Fruit fly (Drosophila melanogaster) whole organism, embryonic: ENCODE results near the gene Coq2.
A peak's percentile ranks its signal among the peaks of the same experiment; 100 is the strongest.

Experiments
- Ada2b ChIP-seq: fragments of 200-800 bp; sonication (Bioruptor generic); IDR thresholded peaks from 2 replicates; pipeline ENCODE4 v1.3.6; 2022; ENCODE audit warnings: missing biosample characterization, missing genetic modification characterization
- BEAF-32 ChIP-seq: fragments of 200-800 bp; sonication (Bioruptor generic); optimal IDR thresholded peaks from 3 replicates; lab custom pipeline; 2017; ENCODE audit warnings: missing biosample characterization, missing genetic modification characterization, mild to moderate bottlenecking, moderate library complexity, missing genetic modification reagents
- CG10321 ChIP-seq: fragments of 200-800 bp; sonication (Bioruptor generic); IDR thresholded peaks from 2 replicates; pipeline ENCODE4 v1.3.6; 2022; ENCODE audit warnings: missing biosample characterization, missing genetic modification characterization
- CG10565 ChIP-seq: fragments of 200-800 bp; sonication (Bioruptor generic); optimal IDR thresholded peaks from 3 replicates; lab custom pipeline; 2016; ENCODE audit warnings: missing biosample characterization, mild to moderate bottlenecking, missing genetic modification characterization
- CG12155 ChIP-seq: fragments of 200-800 bp; sonication (Bioruptor generic); optimal IDR thresholded peaks from 3 replicates; lab custom pipeline; 2016; ENCODE audit warnings: missing biosample characterization, missing genetic modification characterization
- CG12236 ChIP-seq: fragments of 200-800 bp; sonication (Bioruptor generic); optimal IDR thresholded peaks from 2 replicates; lab custom pipeline; 2016; ENCODE audit warnings: missing biosample characterization, missing genetic modification characterization
- CG13287 ChIP-seq: fragments of 200-800 bp; sonication (Bioruptor generic); IDR thresholded peaks from 2 replicates; pipeline ENCODE4 v1.3.6; 2022; ENCODE audit warnings: missing biosample characterization, missing genetic modification characterization; ENCODE audit not compliant: partially characterized antibody
- CG17802 ChIP-seq: fragments of 200-800 bp; sonication (Bioruptor generic); optimal IDR thresholded peaks from 2 replicates; lab custom pipeline; 2018; ENCODE audit warnings: missing biosample characterization, mild to moderate bottlenecking, missing genetic modification characterization, moderate library complexity
- CG18476 ChIP-seq: fragments of 200-800 bp; sonication (Bioruptor generic); optimal IDR thresholded peaks from 2 replicates; lab custom pipeline; 2016; ENCODE audit warnings: missing biosample characterization, mild to moderate bottlenecking, missing genetic modification characterization
- CG18619 ChIP-seq: fragments of 200-800 bp; sonication (Bioruptor generic); optimal IDR thresholded peaks from 3 replicates; lab custom pipeline; 2017; ENCODE audit warnings: missing biosample characterization, mild to moderate bottlenecking, missing genetic modification characterization
- CG30431 ChIP-seq: fragments of 200-800 bp; sonication (Bioruptor generic); optimal IDR thresholded peaks from 2 replicates; lab custom pipeline; 2017; ENCODE audit warnings: missing biosample characterization, missing genetic modification characterization
- CG3407 ChIP-seq: fragments of 200-800 bp; sonication (Bioruptor generic); optimal IDR thresholded peaks from 2 replicates; lab custom pipeline; 2018; ENCODE audit warnings: missing biosample characterization, mild to moderate bottlenecking, missing genetic modification characterization
- CG34224 ChIP-seq: fragments of 200-800 bp; sonication (Bioruptor generic); IDR thresholded peaks from 3 replicates; pipeline ENCODE4 v1.3.6; 2022; ENCODE audit warnings: missing biosample characterization, missing genetic modification characterization; ENCODE audit not compliant: partially characterized antibody
- CG34422 ChIP-seq: fragments of 200-800 bp; sonication (Bioruptor generic); IDR thresholded peaks from 3 replicates; pipeline ENCODE4 v1.3.6; 2022; ENCODE audit warnings: missing biosample characterization, missing genetic modification characterization
- CG4404 ChIP-seq: fragments of 200-800 bp; sonication (Bioruptor generic); IDR thresholded peaks from 2 replicates; pipeline ENCODE4 v1.3.6; 2022; ENCODE audit warnings: missing biosample characterization, missing genetic modification characterization
- CG5245 ChIP-seq: fragments of 200-800 bp; sonication (Bioruptor generic); optimal IDR thresholded peaks from 3 replicates; lab custom pipeline; 2016; ENCODE audit warnings: missing biosample characterization, missing genetic modification characterization
- CG8281 ChIP-seq: fragments of 200-800 bp; sonication (Bioruptor generic); optimal IDR thresholded peaks from 2 replicates; lab custom pipeline; 2018; ENCODE audit warnings: missing biosample characterization, mild to moderate bottlenecking, missing genetic modification characterization, moderate library complexity
- CG8359 ChIP-seq: fragments of 200-800 bp; sonication (Bioruptor generic); optimal IDR thresholded peaks from 2 replicates; lab custom pipeline; 2017; ENCODE audit warnings: missing biosample characterization, mild to moderate bottlenecking, missing genetic modification characterization, borderline replicate concordance
- D ChIP-seq, 2 experiments: fragments of 200-800 bp in 1 of 2; fragments of >200 bp in 1 of 2; sonication (Bioruptor generic) in 1 of 2; optimal IDR thresholded peaks; 2 replicates in 1 of 2; 3 replicates in 1 of 2; lab custom pipeline; 2017; ENCODE audit warnings: mild to moderate bottlenecking in 1 of 2, missing biosample characterization in 1 of 2, missing genetic modification characterization in 1 of 2, missing genetic modification reagents in 1 of 2
- E2f1 ChIP-seq: fragments of 200-800 bp; sonication (Bioruptor generic); IDR thresholded peaks from 2 replicates; pipeline ENCODE4 v1.3.6; 2022; ENCODE audit warnings: missing biosample characterization, missing genetic modification characterization
- Ets65A ChIP-seq: fragments of 200-800 bp; sonication (Bioruptor generic); peaks from one replicate; lab custom pipeline; 2016; ENCODE audit warnings: missing biosample characterization, missing genetic modification characterization
- HmgZ ChIP-seq: fragments of 200-800 bp; sonication (Bioruptor generic); optimal IDR thresholded peaks from 2 replicates; lab custom pipeline; 2018; ENCODE audit warnings: missing biosample characterization, mild to moderate bottlenecking, missing genetic modification characterization
- Jarid2 ChIP-seq: fragments of 200-800 bp; sonication (Bioruptor generic); optimal IDR thresholded peaks from 3 replicates; lab custom pipeline; 2017; ENCODE audit warnings: mild to moderate bottlenecking, missing biosample characterization, missing genetic modification reagents, missing genetic modification characterization
- Oaz ChIP-seq: fragments of 200-800 bp; sonication (Bioruptor generic); IDR thresholded peaks from 2 replicates; pipeline ENCODE4 v1.3.6; 2022; ENCODE audit warnings: missing biosample characterization, missing genetic modification characterization
- Oli ChIP-seq: fragments of 200-800 bp; sonication (Bioruptor generic); optimal IDR thresholded peaks from 2 replicates; lab custom pipeline; 2018; ENCODE audit warnings: missing biosample characterization, mild to moderate bottlenecking, missing genetic modification characterization, moderate library complexity
- Sin3A ChIP-seq: fragments of >200 bp; optimal IDR thresholded peaks from 2 replicates; lab custom pipeline; 2018
- Six4 ChIP-seq: fragments of 200-800 bp; sonication (Bioruptor generic); optimal IDR thresholded peaks from 2 replicates; lab custom pipeline; 2016; ENCODE audit warnings: missing biosample characterization, missing genetic modification characterization
- TFAM ChIP-seq: fragments of 200-800 bp; sonication (Bioruptor generic); optimal IDR thresholded peaks from 2 replicates; lab custom pipeline; 2017; ENCODE audit warnings: missing biosample characterization, missing genetic modification characterization, inconsistent platforms
- Xbp1 ChIP-seq: fragments of 200-800 bp; sonication (Bioruptor generic); optimal IDR thresholded peaks from 3 replicates; lab custom pipeline; 2016; ENCODE audit warnings: missing biosample characterization, mild to moderate bottlenecking, missing genetic modification characterization
- YL-1 ChIP-seq: fragments of 200-800 bp; sonication (Bioruptor generic); optimal IDR thresholded peaks from 3 replicates; lab custom pipeline; 2017; ENCODE audit warnings: missing biosample characterization, mild to moderate bottlenecking, missing genetic modification characterization
- cas ChIP-seq: fragments of 200-800 bp; sonication (Bioruptor generic); IDR thresholded peaks from 2 replicates; pipeline ENCODE4 v1.3.6; 2022; ENCODE audit warnings: missing biosample characterization, missing genetic modification characterization
- ci ChIP-seq: fragments of 200-800 bp; sonication (Bioruptor generic); IDR thresholded peaks from 3 replicates; pipeline ENCODE4 v1.3.6; 2022; ENCODE audit warnings: missing biosample characterization, missing genetic modification characterization
- ems ChIP-seq: fragments of 200-800 bp; sonication (Bioruptor generic); optimal IDR thresholded peaks from 3 replicates; lab custom pipeline; 2016; ENCODE audit warnings: missing biosample characterization, missing genetic modification characterization
- esg ChIP-seq: fragments of 200-800 bp; sonication (Bioruptor generic); conservative IDR thresholded peaks from 2 replicates; pipeline ENCODE4 v1.3.6; 2022; ENCODE audit warnings: missing biosample characterization, missing genetic modification characterization
- grau ChIP-seq: fragments of 200-800 bp; optimal IDR thresholded peaks from 3 replicates; lab custom pipeline; 2019; ENCODE audit warnings: missing biosample characterization, mild to moderate bottlenecking, missing genetic modification characterization, moderate library complexity
- gsb ChIP-seq: fragments of 200-800 bp; sonication (Bioruptor generic); IDR thresholded peaks from 2 replicates; pipeline ENCODE4 v1.3.6; 2022; ENCODE audit warnings: missing biosample characterization, missing genetic modification characterization
- inv ChIP-seq: fragments of 200-800 bp; sonication (Bioruptor generic); IDR thresholded peaks from 2 replicates; pipeline ENCODE4 v1.3.6; 2022; ENCODE audit warnings: missing biosample characterization, missing genetic modification characterization; ENCODE audit not compliant: partially characterized antibody
- ken ChIP-seq: fragments of 200-800 bp; sonication (Bioruptor generic); IDR thresholded peaks from 3 replicates; pipeline ENCODE4 v1.3.6; 2022; ENCODE audit warnings: missing biosample characterization, missing genetic modification characterization
- knrl ChIP-seq: fragments of 200-800 bp; sonication (Bioruptor generic); IDR thresholded peaks from 3 replicates; pipeline ENCODE4 v1.3.6; 2022; ENCODE audit warnings: missing biosample characterization, missing genetic modification characterization; ENCODE audit not compliant: partially characterized antibody
- mld ChIP-seq: fragments of 200-800 bp; sonication (Bioruptor generic); IDR thresholded peaks from 3 replicates; pipeline ENCODE4 v1.3.6; 2022; ENCODE audit warnings: missing biosample characterization, missing genetic modification characterization; ENCODE audit not compliant: partially characterized antibody
- pho ChIP-seq: fragments of 200-800 bp; sonication (Bioruptor generic); optimal IDR thresholded peaks from 2 replicates; lab custom pipeline; 2016; ENCODE audit warnings: missing biosample characterization, missing genetic modification characterization
- run ChIP-seq: fragments of 200-800 bp; sonication (Bioruptor generic); optimal IDR thresholded peaks from 3 replicates; lab custom pipeline; 2018; ENCODE audit warnings: missing biosample characterization, mild to moderate bottlenecking, missing genetic modification characterization
- scrt ChIP-seq: fragments of 200-800 bp; sonication (Bioruptor generic); optimal IDR thresholded peaks from 2 replicates; lab custom pipeline; 2018; ENCODE audit warnings: missing biosample characterization, mild to moderate bottlenecking, missing genetic modification characterization, moderate library complexity
- slp2 ChIP-seq: fragments of 200-800 bp; sonication (Bioruptor generic); optimal IDR thresholded peaks from 2 replicates; lab custom pipeline; 2016; ENCODE audit warnings: missing biosample characterization, missing genetic modification characterization
- tgo ChIP-seq: fragments of 200-800 bp; sonication (Bioruptor generic); IDR thresholded peaks from 3 replicates; pipeline ENCODE4 v1.3.6; 2022; ENCODE audit warnings: missing biosample characterization, missing genetic modification characterization
- unpg ChIP-seq: fragments of 200-800 bp; sonication (Bioruptor generic); optimal IDR thresholded peaks from 3 replicates; lab custom pipeline; 2018; ENCODE audit warnings: missing biosample characterization, mild to moderate bottlenecking, missing genetic modification characterization, moderate library complexity
- vvl ChIP-seq: fragments of 200-800 bp; sonication (Bioruptor generic); IDR thresholded peaks from 2 replicates; pipeline ENCODE4 v1.3.6; 2022; ENCODE audit warnings: missing biosample characterization, missing genetic modification characterization
- zen ChIP-seq: fragments of 200-800 bp; sonication (Bioruptor generic); optimal IDR thresholded peaks from 3 replicates; lab custom pipeline; 2018; ENCODE audit warnings: missing biosample characterization, mild to moderate bottlenecking, missing genetic modification characterization, moderate library complexity
- zfh2 ChIP-seq: fragments of 200-800 bp; sonication (Bioruptor generic); optimal IDR thresholded peaks from 2 replicates; lab custom pipeline; 2016; ENCODE audit warnings: missing biosample characterization, missing genetic modification characterization

Gene Coq2

dm6 chr3R:8300928-8301752, 15.2 kb downstream of the Coq2 start, which contains the start of the genes CG9626 and mRpL1 (continued):
- TF ChIP-seq Ada2b (no peak), CG5245 (GFP tag; lab: Kevin White, UChicago) (no peak), Oli (tag; lab: Kevin White, UChicago) (no peak), CG18476 (GFP tag; lab: Kevin White, UChicago) (no peak), ken (GFP tag; lab: Robert Waterston, UW) (peak; percentile 41; the same call in 1 of the 3 replicates), mld (GFP tag; lab: Robert Waterston, UW) (no peak), Xbp1 (GFP tag; lab: Kevin White, UChicago) (peak; percentile 20), grau (tag; lab: Kevin White, UChicago) (peak; percentile 30), esg (GFP tag; lab: Robert Waterston, UW) (no peak), ci (GFP tag; lab: Robert Waterston, UW) (peak; percentile 28; the same call in 1 of the 3 replicates), CG12155 (GFP tag; lab: Kevin White, UChicago) (peak; percentile 35), unpg (no peak), zfh2 (GFP tag; lab: Kevin White, UChicago) (peak; percentile 47), CG4404 (no peak), pho (GFP tag; lab: Kevin White, UChicago) (peak; percentile 17), CG34422 (GFP tag; lab: Robert Waterston, UW) (no peak), E2f1 (GFP tag; lab: Robert Waterston, UW) (no peak), tgo (GFP tag; lab: Robert Waterston, UW) (no peak), gsb (GFP tag; lab: Robert Waterston, UW) (no peak), slp2 (GFP tag; lab: Kevin White, UChicago) (no peak), vvl (GFP tag; lab: Robert Waterston, UW) (no peak), YL-1 (GFP tag; lab: Kevin White, UChicago) (peak; percentile 79), CG3407 (GFP tag; lab: Kevin White, UChicago) (no peak), zen (peak; percentile 63), run (tag; lab: Kevin White, UChicago) (no peak), scrt (GFP tag; lab: Kevin White, UChicago) (no peak), cas (GFP tag; lab: Robert Waterston, UW) (no peak), CG17802 (tag; lab: Kevin White, UChicago) (peak; percentile 7), Jarid2 (GFP tag; lab: Kevin White, UChicago) (no peak), HmgZ (tag; lab: Kevin White, UChicago) (peak; percentile 88), CG12236 (GFP tag; lab: Kevin White, UChicago) (no peak), TFAM (no peak), Sin3A (peak; percentile 49), Six4 (no peak), CG30431 (GFP tag; lab: Kevin White, UChicago) (no peak), CG8359 (GFP tag; lab: Kevin White, UChicago) (no peak), CG18619 (no peak), Oaz (GFP tag; lab: Robert Waterston, UW) (no peak), inv (GFP tag; lab: Robert Waterston, UW) (no peak), ems (GFP tag; lab: Kevin White, UChicago) (no peak), Ets65A (GFP tag; lab: Kevin White, UChicago) (peak; percentile 95), CG10321 (GFP tag; lab: Robert Waterston, UW) (no peak), knrl (GFP tag; lab: Robert Waterston, UW) (no peak), D (optimal IDR thresholded peaks at IDR 0.05; lab: Kevin White, UChicago) (no peak), D (GFP tag; optimal IDR thresholded peaks at IDR 0.05; lab: Kevin White, UChicago) (no peak), CG10565 (no peak), CG34224 (GFP tag; lab: Robert Waterston, UW) (peak; percentile 30; the same call in 1 of the 3 replicates), CG8281 (tag; lab: Kevin White, UChicago) (peak; percentile 75), BEAF-32 (peak; percentile 58), CG13287 (GFP tag; lab: Robert Waterston, UW) (peak; percentile 60)
